Worm (Caenorhabditis elegans) whole organism, L4/young adult: ENCODE results near the gene F46C5.7.

ENCODE experiments used
- W03F9.2 ChIP-seq: fragments of 150-350 bp; optimal IDR thresholded peaks from 2 replicates; lab custom pipeline; 2014; ENCODE audit warnings: missing biosample characterization, missing genetic modification characterization
- dao-5 ChIP-seq: sonication (generic microtip); optimal IDR thresholded peaks from 2 replicates; lab custom pipeline; 2016; ENCODE audit warnings: missing genotype, missing genetic modification characterization, moderate library complexity, missing compliant biosample characterization
- him-1 ChIP-seq: sonication (generic microtip); optimal IDR thresholded peaks from 2 replicates; lab custom pipeline; 2016; ENCODE audit warnings: missing genotype, missing genetic modification reagents, missing genetic modification characterization, missing compliant biosample characterization

ce11 chrII:8883559-8883958, 44.4 kb downstream of the F46C5.7 start, which contains the start of gene rha-1:
- TF ChIP-seq dao-5 = no peak
- TF ChIP-seq W03F9.2 (tag; lab: Kevin White, UChicago) = no peak
- TF ChIP-seq him-1 = no peak
